Fruit fly (Drosophila melanogaster): Measurements from ENCODE around the gene TotF.

The TotF gene

DNA sequence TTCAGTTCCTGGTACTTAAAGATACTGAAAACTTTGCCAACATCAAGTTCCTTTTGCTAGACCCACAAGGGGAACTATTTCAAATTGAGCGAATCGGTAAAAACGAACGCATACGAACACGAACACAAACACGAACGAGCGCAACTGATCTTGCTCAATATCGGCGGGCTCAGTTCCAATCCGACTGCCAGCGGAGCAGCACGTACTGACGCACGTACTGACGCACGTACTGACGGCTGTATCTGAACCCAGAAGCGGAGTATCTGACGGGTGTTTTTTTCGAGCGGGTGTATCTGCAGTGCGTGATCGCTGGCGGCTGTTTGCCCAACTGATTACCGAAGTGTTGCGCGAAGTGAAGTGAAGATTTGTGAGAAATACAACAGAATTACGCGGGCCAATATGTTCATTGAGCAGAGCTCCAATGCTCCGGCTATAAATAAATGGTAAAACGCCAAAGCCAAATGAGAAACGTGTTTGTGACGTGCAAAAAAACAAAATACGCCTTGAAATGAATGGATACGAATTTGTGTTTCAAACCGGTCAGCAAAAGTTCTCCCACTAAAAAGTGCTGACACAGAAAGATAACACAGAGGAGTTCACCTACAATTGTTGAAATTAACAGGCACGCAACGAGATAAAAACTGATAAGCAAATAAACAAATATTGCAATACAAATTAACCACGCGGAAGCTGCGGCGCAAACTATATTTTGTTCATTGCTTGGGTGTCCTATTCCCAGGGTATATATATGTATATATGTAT lies 23.1 kb upstream of the TotF start (continued):
- TF ChIP-seq Eip75B (GFP tag; optimal IDR thresholded peaks at IDR 0.05) (no peak), Smox (GFP tag; optimal IDR thresholded peaks at IDR 0.05) (no peak), CG32006 (GFP tag; optimal IDR thresholded peaks at IDR 0.05) (no peak), CG34406 (GFP tag; optimal IDR thresholded peaks at IDR 0.05) (peak; percentile 8), spab (GFP tag; optimal IDR thresholded peaks at IDR 0.05) (no peak), net (GFP tag; optimal IDR thresholded peaks at IDR 0.05) (peak; percentile 38), vri (GFP tag; optimal IDR thresholded peaks at IDR 0.05) (peak; percentile 45), CG6276 (GFP tag; optimal IDR thresholded peaks at IDR 0.05) (no peak)

DNA sequence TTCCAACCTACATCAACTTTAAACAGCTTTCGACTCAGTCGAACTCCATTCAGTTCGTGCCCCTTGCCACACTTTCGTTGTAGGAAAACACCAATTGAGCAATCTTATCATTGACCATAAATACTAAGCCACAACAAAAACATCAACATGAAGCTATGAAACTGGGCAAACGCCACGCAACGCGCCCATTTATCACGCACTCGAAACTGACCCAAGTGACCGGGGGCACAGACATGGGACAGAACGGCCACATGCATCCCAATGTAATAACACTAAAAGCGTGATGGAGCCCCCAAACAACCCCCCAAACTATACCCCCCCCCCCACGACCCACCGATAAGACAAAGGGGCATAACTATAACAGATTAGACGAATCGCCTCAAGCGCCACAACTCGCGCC lies 20.3 kb upstream of the TotF start:
- no peak for TF ChIP-seq CG6854 (GFP tag; optimal IDR thresholded peaks at IDR 0.05)
- TF ChIP-seq Sox14 (GFP tag; optimal IDR thresholded peaks at IDR 0.05): no peak
- no peak for TF ChIP-seq Met (GFP tag; optimal IDR thresholded peaks at IDR 0.05)
- no peak for TF ChIP-seq CG15336 (GFP tag; IDR thresholded peaks at IDR 0.05)
- no peak for TF ChIP-seq CG6163 (GFP tag; IDR thresholded peaks at IDR 0.05)
- TF ChIP-seq fkh (GFP tag; optimal IDR thresholded peaks at IDR 0.05): no peak
- TF ChIP-seq Hr39 (GFP tag; optimal IDR thresholded peaks at IDR 0.05): no peak
- TF ChIP-seq vri (GFP tag; optimal IDR thresholded peaks at IDR 0.05): no peak
- TF ChIP-seq CG16779 (tag; optimal IDR thresholded peaks at IDR 0.05): no peak
- no peak for TF ChIP-seq Gug (GFP tag; IDR thresholded peaks at IDR 0.05)
- TF ChIP-seq topi (GFP tag; optimal IDR thresholded peaks at IDR 0.05): no peak
- no peak for TF ChIP-seq cyc (GFP tag; optimal IDR thresholded peaks at IDR 0.05)
- no peak for TF ChIP-seq achi (GFP tag; optimal IDR thresholded peaks at IDR 0.05)
- TF ChIP-seq spab (GFP tag; optimal IDR thresholded peaks at IDR 0.05): no peak
- TF ChIP-seq CG9139 (GFP tag; optimal IDR thresholded peaks at IDR 0.05): no peak
- TF ChIP-seq svp (GFP tag): no peak
- TF ChIP-seq Eip75B (GFP tag; optimal IDR thresholded peaks at IDR 0.05): no peak

DNA sequence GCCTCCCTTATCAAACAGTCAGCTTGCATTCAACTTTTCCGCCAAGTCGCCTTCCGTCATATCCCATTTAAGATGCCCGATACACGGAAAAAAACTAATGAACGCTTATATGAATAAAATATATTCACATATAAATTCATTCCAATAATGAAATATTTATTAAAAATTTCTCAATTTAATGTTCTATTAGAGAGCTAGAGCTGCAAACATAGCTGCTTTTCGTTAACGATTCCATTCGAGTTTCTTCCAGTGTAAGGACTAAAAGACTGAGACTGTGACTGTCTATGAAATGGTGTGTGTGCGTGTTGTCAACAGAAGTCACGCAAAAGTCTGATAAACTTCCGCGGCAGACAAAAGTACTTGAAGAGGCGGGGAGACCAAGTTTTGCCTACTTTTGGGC lies 17.9 kb upstream of the TotF start:
- peak; percentile 9 for TF ChIP-seq CG8632 (GFP tag; optimal IDR thresholded peaks at IDR 0.05)
- peak; percentile 26 for TF ChIP-seq svp (GFP tag)
- no peak for TF ChIP-seq CG6808 (GFP tag; optimal IDR thresholded peaks at IDR 0.05)
- TF ChIP-seq topi (GFP tag; optimal IDR thresholded peaks at IDR 0.05): no peak
- TF ChIP-seq CG3032 (tag; optimal IDR thresholded peaks at IDR 0.05): no peak
- TF ChIP-seq Eip93F (GFP tag; optimal IDR thresholded peaks at IDR 0.05): no peak
- peak; percentile 80 for TF ChIP-seq Eip78C (GFP tag)
- no peak for TF ChIP-seq CG11762 (GFP tag; optimal IDR thresholded peaks at IDR 0.05; ENCODE audit: insufficient read depth)
- no peak for TF ChIP-seq CG34406 (GFP tag; optimal IDR thresholded peaks at IDR 0.05)
- TF ChIP-seq CG10669 (GFP tag; optimal IDR thresholded peaks at IDR 0.05): peak; percentile 39
- TF ChIP-seq fkh (GFP tag; optimal IDR thresholded peaks at IDR 0.05): no peak
- peak; percentile 42 for TF ChIP-seq OdsH (GFP tag; optimal IDR thresholded peaks at IDR 0.05)
- TF ChIP-seq CG6792 (GFP tag; optimal IDR thresholded peaks at IDR 0.05): peak; percentile 10
- no peak for TF ChIP-seq CG31627 (GFP tag; optimal IDR thresholded peaks at IDR 0.05)
- TF ChIP-seq CG15336 (GFP tag; IDR thresholded peaks at IDR 0.05): peak; percentile 38; the same call in 1 of the 2 replicates
- peak; percentile 5 for TF ChIP-seq spab (GFP tag; optimal IDR thresholded peaks at IDR 0.05)
- TF ChIP-seq Smox (GFP tag; optimal IDR thresholded peaks at IDR 0.05): no peak
- 0 out of 3 replicates have a peak, but pooled peaks have one; percentile 21 for TF ChIP-seq CG6163 (GFP tag; IDR thresholded peaks at IDR 0.05)
- TF ChIP-seq fd59A (GFP tag; optimal IDR thresholded peaks at IDR 0.05): no peak
- no peak for TF ChIP-seq CG8319 (GFP tag; optimal IDR thresholded peaks at IDR 0.05)
- TF ChIP-seq CG6854 (GFP tag; optimal IDR thresholded peaks at IDR 0.05): no peak
- peak; percentile 22; the same call in 1 of the 3 replicates for TF ChIP-seq CG8119 (GFP tag; IDR thresholded peaks at IDR 0.05)
- TF ChIP-seq ss (GFP tag; optimal IDR thresholded peaks at IDR 0.05): peak in 1 of 2 experiments; percentile 36
- peak; percentile 19 for TF ChIP-seq acj6 (GFP tag; optimal IDR thresholded peaks at IDR 0.05)
- TF ChIP-seq CG7368 (GFP tag; optimal IDR thresholded peaks at IDR 0.05): no peak
- TF ChIP-seq cyc (GFP tag; optimal IDR thresholded peaks at IDR 0.05): no peak
- no peak for TF ChIP-seq net (GFP tag; optimal IDR thresholded peaks at IDR 0.05)
- no peak for TF ChIP-seq Sox14 (GFP tag; optimal IDR thresholded peaks at IDR 0.05)
- TF ChIP-seq Sox102F (GFP tag; optimal IDR thresholded peaks at IDR 0.05): peak; percentile 0
- no peak for TF ChIP-seq Gug (GFP tag; IDR thresholded peaks at IDR 0.05)
- no peak for TF ChIP-seq esn (GFP tag; optimal IDR thresholded peaks at IDR 0.05)
- no peak for TF ChIP-seq CG16779 (tag; optimal IDR thresholded peaks at IDR 0.05)
- TF ChIP-seq lz (GFP tag; optimal IDR thresholded peaks at IDR 0.05): no peak
- no peak for TF ChIP-seq Met (GFP tag; optimal IDR thresholded peaks at IDR 0.05)
- TF ChIP-seq Lpt (GFP tag; optimal IDR thresholded peaks at IDR 0.05): no peak
- TF ChIP-seq CG1621 (tag; optimal IDR thresholded peaks at IDR 0.05): no peak
- TF ChIP-seq CG3919 (GFP tag; optimal IDR thresholded peaks at IDR 0.05): peak; percentile 25
- TF ChIP-seq pdm3 (GFP tag; optimal IDR thresholded peaks at IDR 0.05): peak; percentile 21

Measured in whole organism, prepupa.